Worm (Caenorhabditis elegans) whole organism, L2 larva: ENCODE data around the gene srh-73.
A peak's percentile ranks its signal among the peaks of the same experiment; 100 is the strongest.

Experiments
- C34F6.9 ChIP-seq: fragments of 150-350 bp; optimal IDR thresholded peaks from 2 replicates; lab custom pipeline; 2014; ENCODE audit warnings: missing biosample characterization, missing genetic modification characterization
- F13H6.1 ChIP-seq: sonication (generic microtip); optimal IDR thresholded peaks from 2 replicates; lab custom pipeline; 2016; ENCODE audit warnings: missing genetic modification characterization, missing compliant biosample characterization
- R02D3.7 ChIP-seq: fragments of 150-350 bp; optimal IDR thresholded peaks from 2 replicates; lab custom pipeline; 2014; ENCODE audit warnings: missing biosample characterization, missing genetic modification characterization
- Y55F3AM.14 ChIP-seq: fragments of 200-800 bp; sonication (Bioruptor generic); optimal IDR thresholded peaks from 2 replicates; lab custom pipeline; 2018; ENCODE audit warnings: mild to moderate bottlenecking, missing genetic modification characterization, missing compliant biosample characterization
- ZK546.5 ChIP-seq: sonication (generic microtip); optimal IDR thresholded peaks from 2 replicates; lab custom pipeline; 2017; ENCODE audit warnings: missing biosample characterization, missing genetic modification characterization
- alr-1 ChIP-seq: fragments of 150-350 bp; optimal IDR thresholded peaks from 2 replicates; lab custom pipeline; 2014; ENCODE audit warnings: missing biosample characterization, missing genetic modification characterization
- aly-2 ChIP-seq: fragments of 150-350 bp; optimal IDR thresholded peaks from 2 replicates; lab custom pipeline; 2014; ENCODE audit warnings: missing biosample characterization, missing genetic modification characterization
- ama-1 ChIP-seq: fragments of 150-350 bp; optimal IDR thresholded peaks from 2 replicates; lab custom pipeline; 2018; ENCODE audit warnings: inconsistent platforms
- blmp-1 ChIP-seq: sonication (generic microtip); optimal IDR thresholded peaks from 2 replicates; lab custom pipeline; 2017; ENCODE audit warnings: missing genetic modification characterization, mild to moderate bottlenecking, missing compliant biosample characterization, antibody characterized with exemption, moderate library complexity; ENCODE audit not compliant: insufficient read depth
- ceh-16 ChIP-seq: fragments of 150-350 bp; optimal IDR thresholded peaks from 2 replicates; lab custom pipeline; 2014; ENCODE audit warnings: missing biosample characterization, missing genetic modification characterization
- ceh-82 ChIP-seq: fragments of 150-350 bp; optimal IDR thresholded peaks from 2 replicates; lab custom pipeline; 2014; ENCODE audit warnings: missing biosample characterization, missing genetic modification characterization
- crh-2 ChIP-seq: sonication (generic microtip); optimal IDR thresholded peaks from 2 replicates; lab custom pipeline; 2017; ENCODE audit warnings: missing biosample characterization, missing genetic modification characterization
- dmd-4 ChIP-seq: sonication (generic microtip); optimal IDR thresholded peaks from 2 replicates; lab custom pipeline; 2017; ENCODE audit warnings: missing biosample characterization, missing genetic modification characterization
- egl-27 ChIP-seq: sonication (generic microtip); optimal IDR thresholded peaks from 3 replicates; lab custom pipeline; 2017; ENCODE audit warnings: missing biosample characterization, missing genetic modification reagents, missing genetic modification characterization
- elt-1 ChIP-seq: fragments of 150-350 bp; optimal IDR thresholded peaks from 2 replicates; lab custom pipeline; 2014; ENCODE audit warnings: missing biosample characterization, missing genetic modification characterization
- elt-3 ChIP-seq: sonication (generic microtip); optimal IDR thresholded peaks from 2 replicates; lab custom pipeline; 2017; ENCODE audit warnings: missing biosample characterization, missing genetic modification characterization
- fos-1 ChIP-seq: fragments of 150-350 bp; optimal IDR thresholded peaks from 2 replicates; lab custom pipeline; 2014; ENCODE audit warnings: missing biosample characterization, missing genetic modification characterization
- gmeb-1 ChIP-seq: fragments of 150-350 bp; optimal IDR thresholded peaks from 2 replicates; lab custom pipeline; 2014; ENCODE audit warnings: missing biosample characterization, missing genetic modification characterization
- lin-11 ChIP-seq: fragments of 150-350 bp; sonication (generic microtip); optimal IDR thresholded peaks from 2 replicates; lab custom pipeline; 2014; ENCODE audit warnings: missing biosample characterization, missing genetic modification characterization, inconsistent platforms, mixed read lengths
- lin-13 ChIP-seq: fragments of 150-350 bp; optimal IDR thresholded peaks from 2 replicates; lab custom pipeline; 2014; ENCODE audit warnings: missing biosample characterization, missing genetic modification reagents, missing genetic modification characterization
- lin-39 ChIP-seq: fragments of 150-350 bp; optimal IDR thresholded peaks from 2 replicates; lab custom pipeline; 2014; ENCODE audit warnings: missing biosample characterization, missing genetic modification reagents, missing genetic modification characterization
- lsy-2 ChIP-seq, 2 experiments: fragments of 150-350 bp in 1 of 2; sonication (generic microtip) in 1 of 2; optimal IDR thresholded peaks; 2 replicates each; lab custom pipeline; 2014 to 2017; ENCODE audit warnings: missing biosample characterization in 2 of 2, missing genetic modification characterization in 2 of 2
- mab-5 ChIP-seq: fragments of 150-350 bp; optimal IDR thresholded peaks from 2 replicates; lab custom pipeline; 2014; ENCODE audit warnings: missing biosample characterization, missing genetic modification characterization
- mbf-1 ChIP-seq: sonication (generic microtip); optimal IDR thresholded peaks from 2 replicates; lab custom pipeline; 2017; ENCODE audit warnings: missing biosample characterization, missing genetic modification characterization
- mdl-1 ChIP-seq, 2 experiments: fragments of 150-350 bp in 1 of 2; sonication (generic microtip) in 1 of 2; optimal IDR thresholded peaks; 2 replicates each; lab custom pipeline; 2017; ENCODE audit warnings: missing biosample characterization in 2 of 2, missing genetic modification characterization in 2 of 2
- nhr-10 ChIP-seq: sonication (generic microtip); optimal IDR thresholded peaks from 2 replicates; lab custom pipeline; 2017; ENCODE audit warnings: missing biosample characterization, missing genetic modification characterization
- nhr-11 ChIP-seq: fragments of 150-350 bp; optimal IDR thresholded peaks from 2 replicates; lab custom pipeline; 2014; ENCODE audit warnings: missing biosample characterization, missing genetic modification characterization
- nhr-12 ChIP-seq: fragments of 150-350 bp; optimal IDR thresholded peaks from 2 replicates; lab custom pipeline; 2014; ENCODE audit warnings: missing biosample characterization, missing genetic modification characterization
- nhr-129 ChIP-seq: fragments of 150-350 bp; optimal IDR thresholded peaks from 2 replicates; lab custom pipeline; 2014; ENCODE audit warnings: missing biosample characterization, missing genetic modification characterization
- nhr-21 ChIP-seq: fragments of 150-350 bp; optimal IDR thresholded peaks from 2 replicates; lab custom pipeline; 2014; ENCODE audit warnings: missing biosample characterization, missing genetic modification characterization
- nhr-23 ChIP-seq: fragments of 150-350 bp; optimal IDR thresholded peaks from 2 replicates; lab custom pipeline; 2014; ENCODE audit warnings: missing biosample characterization, missing genetic modification reagents, missing genetic modification characterization
- nhr-237 ChIP-seq: fragments of 150-350 bp; optimal IDR thresholded peaks from 2 replicates; lab custom pipeline; 2014; ENCODE audit warnings: missing biosample characterization, missing genetic modification characterization
- nhr-25 ChIP-seq: fragments of 150-350 bp; sonication (generic microtip); optimal IDR thresholded peaks from 3 replicates; lab custom pipeline; 2014; ENCODE audit warnings: missing biosample characterization, missing genetic modification characterization
- nhr-6 ChIP-seq: fragments of 150-350 bp; optimal IDR thresholded peaks from 2 replicates; lab custom pipeline; 2014; ENCODE audit warnings: missing biosample characterization, missing genetic modification characterization
- nhr-77 ChIP-seq: fragments of 150-350 bp; optimal IDR thresholded peaks from 2 replicates; lab custom pipeline; 2014; ENCODE audit warnings: missing biosample characterization, missing genetic modification characterization
- peb-1 ChIP-seq: fragments of 150-350 bp; optimal IDR thresholded peaks from 2 replicates; lab custom pipeline; 2014; ENCODE audit warnings: missing biosample characterization, missing genetic modification characterization
- sem-4 ChIP-seq: fragments of 150-350 bp; optimal IDR thresholded peaks from 2 replicates; lab custom pipeline; 2014; ENCODE audit warnings: missing biosample characterization, missing genetic modification reagents, missing genetic modification characterization
- skn-1 ChIP-seq: sonication (generic microtip); optimal IDR thresholded peaks from 2 replicates; lab custom pipeline; 2017; ENCODE audit warnings: missing biosample characterization, missing genetic modification characterization
- sma-3 ChIP-seq: sonication (generic microtip); optimal IDR thresholded peaks from 2 replicates; lab custom pipeline; 2016; ENCODE audit warnings: missing genetic modification reagents, missing genetic modification characterization, missing compliant biosample characterization
- sma-9 ChIP-seq, 2 experiments: fragments of 150-350 bp in 1 of 2; sonication (generic microtip) in 1 of 2; optimal IDR thresholded peaks; 2 replicates each; lab custom pipeline; 2014 to 2016; ENCODE audit warnings: missing genetic modification characterization in 2 of 2, mild to moderate bottlenecking in 1 of 2, missing biosample characterization in 1 of 2, missing compliant biosample characterization in 1 of 2, missing genetic modification reagents in 1 of 2, moderate library complexity in 1 of 2
- snpc-4 ChIP-seq: fragments of 150-350 bp; optimal IDR thresholded peaks from 2 replicates; lab custom pipeline; 2014; ENCODE audit warnings: missing biosample characterization, missing genetic modification characterization
- unc-39 ChIP-seq: fragments of 150-350 bp; optimal IDR thresholded peaks from 2 replicates; lab custom pipeline; 2014; ENCODE audit warnings: missing biosample characterization, missing genetic modification characterization
- unc-55 ChIP-seq: fragments of 150-350 bp; sonication (generic microtip); optimal IDR thresholded peaks from 3 replicates; lab custom pipeline; 2014; ENCODE audit warnings: missing biosample characterization, missing genetic modification reagents, missing genetic modification characterization
- unc-62 ChIP-seq: fragments of 150-350 bp; optimal IDR thresholded peaks from 2 replicates; lab custom pipeline; 2014; ENCODE audit warnings: missing biosample characterization, missing genetic modification reagents, missing genetic modification characterization
- zag-1 ChIP-seq: fragments of 150-350 bp; optimal IDR thresholded peaks from 2 replicates; lab custom pipeline; 2014; ENCODE audit warnings: missing biosample characterization, missing genetic modification characterization
- ztf-1 ChIP-seq: fragments of 200-800 bp; sonication (Bioruptor generic); conservative IDR thresholded peaks from 2 replicates; pipeline ENCODE4 v1.3.6; 2022; ENCODE audit warnings: missing genetic modification characterization, missing compliant biosample characterization
- ztf-11 ChIP-seq: sonication (generic microtip); optimal IDR thresholded peaks from 2 replicates; lab custom pipeline; 2017; ENCODE audit warnings: missing biosample characterization, missing genetic modification characterization
- ztf-4 ChIP-seq: fragments of 150-350 bp; optimal IDR thresholded peaks from 2 replicates; lab custom pipeline; 2014; ENCODE audit warnings: missing biosample characterization, missing genetic modification characterization

srh-73 gene

DNA sequence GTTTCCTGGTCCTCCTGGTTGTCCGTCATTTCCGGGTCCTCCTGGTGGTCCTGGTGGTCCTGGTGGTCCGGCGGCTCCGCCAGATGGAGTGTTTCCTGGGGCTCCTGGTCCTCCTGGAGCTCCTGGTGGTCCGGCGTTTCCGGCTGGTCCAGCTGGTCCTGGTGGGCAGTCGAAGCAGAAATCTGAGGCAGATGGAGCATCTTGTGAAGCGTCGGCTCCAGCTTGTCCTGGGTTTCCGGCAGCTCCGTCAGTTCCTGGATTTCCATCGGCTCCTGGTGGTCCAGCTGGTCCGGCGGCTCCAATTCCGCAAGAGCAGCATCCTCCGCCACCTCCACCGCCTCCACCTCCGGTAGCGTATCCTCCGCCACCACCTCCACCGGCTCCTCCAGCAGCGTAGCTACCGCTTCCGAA lies 17.9 kb upstream of the srh-73 start:
- no peak for TF ChIP-seq nhr-129 (tag; lab: Kevin White, UChicago)

DNA sequence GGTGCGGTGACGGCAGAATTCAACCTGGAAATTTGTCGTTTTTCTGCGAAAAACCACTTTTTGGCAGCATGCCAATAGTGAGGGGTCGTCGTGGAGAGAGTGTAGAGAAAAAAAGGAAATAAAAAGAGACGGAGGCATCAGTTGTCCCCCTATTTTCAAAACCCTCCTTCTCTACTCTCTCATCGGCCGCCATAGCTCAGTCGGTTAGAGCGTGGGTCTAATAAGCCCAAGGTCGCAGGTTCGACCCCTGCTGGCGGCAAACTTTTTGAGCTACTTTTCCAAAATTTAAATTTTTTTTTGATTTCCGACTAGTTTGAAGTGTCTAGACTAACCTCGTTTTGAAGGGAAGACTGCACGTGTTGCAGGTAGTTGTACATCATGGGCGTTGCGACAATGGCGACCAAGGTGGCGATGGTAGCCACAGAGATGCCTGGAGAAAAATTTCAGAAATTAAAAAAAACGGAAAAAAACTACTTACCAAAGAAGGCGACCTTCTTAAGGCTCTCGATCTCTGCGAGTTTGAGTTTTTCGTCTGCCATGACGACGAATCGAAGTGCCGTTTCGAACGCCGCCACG lies 17.3 kb upstream of the srh-73 start, which contains the start of gene col-85:
Gene col-85, minus strand, starts transcription at position 540 of the 576 bp plus-strand sequence.
- TF ChIP-seq fos-1 (tag; lab: Kevin White, UChicago) (peak; percentile 49), blmp-1 (tag; lab: Kevin White, UChicago) (no peak), zag-1 (tag; lab: Kevin White, UChicago) (no peak), lin-11 (tag; lab: Kevin White, UChicago) (peak; percentile 69), C34F6.9 (tag; lab: Kevin White, UChicago) (peak; percentile 56), lin-39 (no peak), sma-9 (GFP tag; optimal IDR thresholded peaks at IDR 0.05; lab: Kevin White, UChicago) (peak; percentile 85), sma-9 (tag; optimal IDR thresholded peaks at IDR 0.05; lab: Kevin White, UChicago) (no peak), aly-2 (tag; lab: Kevin White, UChicago) (no peak), elt-3 (no peak), snpc-4 (tag; lab: Kevin White, UChicago) (peak; percentile 92), nhr-12 (tag; lab: Kevin White, UChicago) (no peak), unc-55 (GFP tag; lab: Kevin White, UChicago) (peak; percentile 71), mdl-1 (tag; optimal IDR thresholded peaks at IDR 0.05; lab: Kevin White, UChicago) (no peak), nhr-77 (tag; lab: Kevin White, UChicago) (no peak), nhr-237 (no peak), nhr-23 (no peak), nhr-21 (tag; lab: Kevin White, UChicago) (peak; percentile 60), mbf-1 (tag; lab: Kevin White, UChicago) (no peak), sma-3 (peak; percentile 65), peb-1 (no peak), mab-5 (no peak), ztf-11 (tag; lab: Kevin White, UChicago) (no peak), egl-27 (tag; lab: Kevin White, UChicago) (peak; percentile 53), unc-39 (no peak), elt-1 (tag; lab: Kevin White, UChicago) (no peak), ceh-16 (tag; lab: Kevin White, UChicago) (no peak), sem-4 (peak; percentile 46), dmd-4 (tag; lab: Kevin White, UChicago) (no peak), alr-1 (no peak), lsy-2 (tag; optimal IDR thresholded peaks at IDR 0.05; lab: Kevin White, UChicago) (peak; percentile 68 to 70), nhr-25 (tag; lab: Kevin White, UChicago) (no peak), unc-62 (GFP tag; lab: Kevin White, UChicago) (no peak), ztf-1 (GFP tag; lab: Robert Waterston, UW) (no peak), R02D3.7 (tag; lab: Kevin White, UChicago) (no peak), Y55F3AM.14 (peak; percentile 54), ceh-82 (no peak), crh-2 (peak; percentile 60), ztf-4 (no peak), nhr-6 (tag; lab: Kevin White, UChicago) (peak; percentile 47), nhr-11 (tag; lab: Kevin White, UChicago) (peak; percentile 8), nhr-129 (tag; lab: Kevin White, UChicago) (peak; percentile 75), skn-1 (no peak), ZK546.5 (tag; lab: Kevin White, UChicago) (no peak), nhr-10 (no peak), gmeb-1 (tag; lab: Kevin White, UChicago) (peak; percentile 69), ama-1 (lab: Kevin White, UChicago) (no peak), F13H6.1 (peak; percentile 67), lin-13 (GFP tag; lab: Kevin White, UChicago) (no peak)
